Worm (Caenorhabditis elegans) whole organism, early embryonic: ENCODE measurements around the gene unc-119.

ENCODE experiments used
- ama-1 ChIP-seq: fragments of 150-350 bp; optimal IDR thresholded peaks from 2 replicates; lab custom pipeline; 2014
- ceh-13 ChIP-seq: fragments of 200-800 bp; sonication (Bioruptor generic); optimal IDR thresholded peaks from 2 replicates; lab custom pipeline; 2018; ENCODE audit warnings: mild to moderate bottlenecking, missing genetic modification characterization, missing compliant biosample characterization
- ceh-36 ChIP-seq: sonication (generic microtip); optimal IDR thresholded peaks from 2 replicates; lab custom pipeline; 2016; ENCODE audit warnings: missing genetic modification characterization, inconsistent platforms, missing compliant biosample characterization
- flt-1 ChIP-seq: fragments of 200-800 bp; sonication (Bioruptor generic); IDR thresholded peaks from 2 replicates; pipeline ENCODE4 v1.3.6; 2022; ENCODE audit warnings: missing genetic modification characterization, missing compliant biosample characterization
- hmbx-1 ChIP-seq: sonication (generic microtip); optimal IDR thresholded peaks from 2 replicates; lab custom pipeline; 2016; ENCODE audit warnings: mild to moderate bottlenecking, missing genetic modification characterization, missing compliant biosample characterization
- hmg-4 ChIP-seq: fragments of 200-800 bp; sonication (Bioruptor generic); optimal IDR thresholded peaks from 2 replicates; lab custom pipeline; 2018; ENCODE audit warnings: mild to moderate bottlenecking, missing genetic modification characterization, missing compliant biosample characterization
- hnd-1 ChIP-seq: sonication (generic microtip); optimal IDR thresholded peaks from 2 replicates; lab custom pipeline; 2016; ENCODE audit warnings: missing genetic modification characterization, missing compliant biosample characterization
- tra-4 ChIP-seq: sonication (generic microtip); optimal IDR thresholded peaks from 2 replicates; lab custom pipeline; 2017; ENCODE audit warnings: missing genetic modification characterization, missing compliant biosample characterization

ce11 chrIII:10895817-10896413 lies 6.5 kb upstream of the unc-119 start, which contains the start of gene com-1:
- TF ChIP-seq ama-1 (no peak), flt-1 (GFP tag; lab: Robert Waterston, UW) (no peak), hnd-1 (tag; lab: Kevin White, UChicago) (no peak), ceh-13 (GFP tag; lab: Kevin White, UChicago) (no peak), tra-4 (tag; lab: Kevin White, UChicago) (no peak), ceh-36 (tag; lab: Kevin White, UChicago) (no peak), hmg-4 (GFP tag; lab: Kevin White, UChicago) (no peak), hmbx-1 (no peak)
